Worm (Caenorhabditis elegans) whole organism, early embryonic: Measurements from ENCODE around the gene clec-123.

Experiments used
- B0310.2 ChIP-seq: sonication (generic microtip); optimal IDR thresholded peaks from 2 replicates; lab custom pipeline; 2016; ENCODE audit warnings: mild to moderate bottlenecking, missing genetic modification characterization, missing compliant biosample characterization
- F13C5.2 ChIP-seq: sonication (generic microtip); optimal IDR thresholded peaks from 2 replicates; lab custom pipeline; 2017; ENCODE audit warnings: mild to moderate bottlenecking, missing genetic modification characterization, inconsistent platforms, missing compliant biosample characterization
- aly-1 ChIP-seq: sonication (generic microtip); optimal IDR thresholded peaks from 2 replicates; lab custom pipeline; 2016; ENCODE audit warnings: missing genetic modification characterization, missing compliant biosample characterization
- ama-1 ChIP-seq: fragments of 150-350 bp; optimal IDR thresholded peaks from 2 replicates; lab custom pipeline; 2014
- ceh-13 ChIP-seq: fragments of 200-800 bp; sonication (Bioruptor generic); optimal IDR thresholded peaks from 2 replicates; lab custom pipeline; 2018; ENCODE audit warnings: mild to moderate bottlenecking, missing genetic modification characterization, missing compliant biosample characterization
- ceh-36 ChIP-seq: sonication (generic microtip); optimal IDR thresholded peaks from 2 replicates; lab custom pipeline; 2016; ENCODE audit warnings: missing genetic modification characterization, inconsistent platforms, missing compliant biosample characterization
- ets-7 ChIP-seq: sonication (generic microtip); optimal IDR thresholded peaks from 2 replicates; lab custom pipeline; 2016; ENCODE audit warnings: missing genotype, missing genetic modification characterization, missing compliant biosample characterization
- flt-1 ChIP-seq: fragments of 200-800 bp; sonication (Bioruptor generic); IDR thresholded peaks from 2 replicates; pipeline ENCODE4 v1.3.6; 2022; ENCODE audit warnings: missing genetic modification characterization, missing compliant biosample characterization
- hmbx-1 ChIP-seq: sonication (generic microtip); optimal IDR thresholded peaks from 2 replicates; lab custom pipeline; 2016; ENCODE audit warnings: mild to moderate bottlenecking, missing genetic modification characterization, missing compliant biosample characterization
- hmg-4 ChIP-seq: fragments of 200-800 bp; sonication (Bioruptor generic); optimal IDR thresholded peaks from 2 replicates; lab custom pipeline; 2018; ENCODE audit warnings: mild to moderate bottlenecking, missing genetic modification characterization, missing compliant biosample characterization
- hnd-1 ChIP-seq: sonication (generic microtip); optimal IDR thresholded peaks from 2 replicates; lab custom pipeline; 2016; ENCODE audit warnings: missing genetic modification characterization, missing compliant biosample characterization
- pes-1 ChIP-seq: fragments of 200-800 bp; sonication (Bioruptor generic); IDR thresholded peaks from 2 replicates; pipeline ENCODE4 v1.3.6; 2022; ENCODE audit warnings: missing genetic modification reagents, missing genetic modification characterization, missing compliant biosample characterization
- scrt-1 ChIP-seq: fragments of 200-800 bp; sonication (Bioruptor generic); IDR thresholded peaks from 2 replicates; pipeline ENCODE4 v1.3.6; 2022; ENCODE audit warnings: missing genetic modification characterization, missing compliant biosample characterization
- sea-1 ChIP-seq: fragments of 200-800 bp; sonication (Bioruptor generic); conservative IDR thresholded peaks from 2 replicates; pipeline ENCODE4 v1.3.6; 2022; ENCODE audit warnings: missing genetic modification characterization, missing compliant biosample characterization
- tbx-11 ChIP-seq: fragments of 200-800 bp; sonication (Bioruptor generic); IDR thresholded peaks from 2 replicates; pipeline ENCODE4 v1.3.6; 2022; ENCODE audit warnings: missing genetic modification characterization, missing compliant biosample characterization
- tbx-37 ChIP-seq: fragments of 200-800 bp; sonication (Bioruptor generic); conservative IDR thresholded peaks from 2 replicates; pipeline ENCODE4 v1.3.6; 2022; ENCODE audit warnings: missing genetic modification reagents, missing genetic modification characterization, missing compliant biosample characterization
- tra-4 ChIP-seq: sonication (generic microtip); optimal IDR thresholded peaks from 2 replicates; lab custom pipeline; 2017; ENCODE audit warnings: missing genetic modification characterization, missing compliant biosample characterization

Gene clec-123

ce11 chrII:3096857-3097256, 17.2 kb upstream of the clec-123 start, which contains the start of gene Y25C1A.14:
Y25C1A.14 (minus strand) TSS chrII:3096957.
- TF ChIP-seq pes-1 (GFP tag; lab: Robert Waterston, UW): no peak
- TF ChIP-seq F13C5.2 (tag; lab: Kevin White, UChicago): no peak
- TF ChIP-seq ama-1 (lab: Kevin White, UChicago): no peak
- no peak for TF ChIP-seq sea-1 (GFP tag; lab: Robert Waterston, UW)
- TF ChIP-seq scrt-1 (GFP tag; lab: Robert Waterston, UW): no peak
- TF ChIP-seq tbx-37 (GFP tag; lab: Robert Waterston, UW): no peak
- TF ChIP-seq flt-1 (GFP tag; lab: Robert Waterston, UW): no peak
- TF ChIP-seq tbx-11 (GFP tag; lab: Robert Waterston, UW): no peak
- no peak for TF ChIP-seq aly-1 (tag; lab: Kevin White, UChicago)
- TF ChIP-seq ets-7: no peak
- no peak for TF ChIP-seq ceh-13 (GFP tag; lab: Kevin White, UChicago)
- TF ChIP-seq hnd-1 (tag; lab: Kevin White, UChicago): no peak
- no peak for TF ChIP-seq hmg-4 (GFP tag; lab: Kevin White, UChicago)
- no peak for TF ChIP-seq hmbx-1
- no peak for TF ChIP-seq tra-4

- no peak for TF ChIP-seq pes-1 (GFP tag; lab: Robert Waterston, UW)
- TF ChIP-seq tbx-11 (GFP tag; lab: Robert Waterston, UW): no peak
- no peak for TF ChIP-seq scrt-1 (GFP tag; lab: Robert Waterston, UW)
- TF ChIP-seq ets-7: no peak
- TF ChIP-seq F13C5.2 (tag; lab: Kevin White, UChicago): no peak
- no peak for TF ChIP-seq tbx-37 (GFP tag; lab: Robert Waterston, UW)
- TF ChIP-seq aly-1 (tag; lab: Kevin White, UChicago): no peak
- TF ChIP-seq hmbx-1: no peak
- TF ChIP-seq tra-4: no peak
- TF ChIP-seq flt-1 (GFP tag; lab: Robert Waterston, UW): no peak
- TF ChIP-seq ceh-13 (GFP tag; lab: Kevin White, UChicago): no peak
- no peak for TF ChIP-seq hnd-1 (tag; lab: Kevin White, UChicago)
- TF ChIP-seq ama-1 (lab: Kevin White, UChicago): no peak
- no peak for TF ChIP-seq B0310.2 (tag; lab: Kevin White, UChicago)
These were observed 13.5 kb upstream of the clec-123 start, which contains the start of gene srg-24 for ce11 chrII:3100546-3100945. srg-24 (minus strand) TSS chrII:3100646.

ce11 chrII:3102018-3102417, 12.0 kb upstream of the clec-123 start, which contains the start of gene clec-121:
clec-121 (plus strand) TSS chrII:3102318.
- TF ChIP-seq ets-7 (no peak), scrt-1 (GFP tag; lab: Robert Waterston, UW) (no peak), ceh-36 (tag; lab: Kevin White, UChicago) (no peak), aly-1 (tag; lab: Kevin White, UChicago) (no peak), sea-1 (GFP tag; lab: Robert Waterston, UW) (no peak), ama-1 (lab: Kevin White, UChicago) (no peak), hnd-1 (tag; lab: Kevin White, UChicago) (no peak), flt-1 (GFP tag; lab: Robert Waterston, UW) (no peak), ceh-13 (GFP tag; lab: Kevin White, UChicago) (no peak), B0310.2 (tag; lab: Kevin White, UChicago) (no peak), tbx-37 (GFP tag; lab: Robert Waterston, UW) (no peak), tbx-11 (GFP tag; lab: Robert Waterston, UW) (no peak), pes-1 (GFP tag; lab: Robert Waterston, UW) (no peak), hmbx-1 (no peak)

ce11 chrII:3105765-3106164, 8.3 kb upstream of the clec-123 start, which contains the start of gene clec-122:
clec-122 (plus strand) TSS chrII:3106065.
- no peak for TF ChIP-seq pes-1 (GFP tag; lab: Robert Waterston, UW)
- TF ChIP-seq aly-1 (tag; lab: Kevin White, UChicago): no peak
- TF ChIP-seq sea-1 (GFP tag; lab: Robert Waterston, UW): no peak
- no peak for TF ChIP-seq F13C5.2 (tag; lab: Kevin White, UChicago)
- no peak for TF ChIP-seq flt-1 (GFP tag; lab: Robert Waterston, UW)
- no peak for TF ChIP-seq hnd-1 (tag; lab: Kevin White, UChicago)
- no peak for TF ChIP-seq tra-4
- no peak for TF ChIP-seq ets-7
- no peak for TF ChIP-seq scrt-1 (GFP tag; lab: Robert Waterston, UW)
- no peak for TF ChIP-seq hmbx-1
- TF ChIP-seq ceh-13 (GFP tag; lab: Kevin White, UChicago): no peak
- no peak for TF ChIP-seq tbx-11 (GFP tag; lab: Robert Waterston, UW)
- TF ChIP-seq tbx-37 (GFP tag; lab: Robert Waterston, UW): no peak
- TF ChIP-seq hmg-4 (GFP tag; lab: Kevin White, UChicago): no peak
- TF ChIP-seq ama-1 (lab: Kevin White, UChicago): no peak
- no peak for TF ChIP-seq ceh-36 (tag; lab: Kevin White, UChicago)
- no peak for TF ChIP-seq B0310.2 (tag; lab: Kevin White, UChicago)

ce11 chrII:3108101-3108500, 5.9 kb upstream of the clec-123 start:
- TF ChIP-seq aly-1 (tag; lab: Kevin White, UChicago) (no peak), hmbx-1 (no peak), ama-1 (lab: Kevin White, UChicago) (no peak), hmg-4 (GFP tag; lab: Kevin White, UChicago) (no peak), pes-1 (GFP tag; lab: Robert Waterston, UW) (no peak), hnd-1 (tag; lab: Kevin White, UChicago) (no peak), tbx-37 (GFP tag; lab: Robert Waterston, UW) (no peak), sea-1 (GFP tag; lab: Robert Waterston, UW) (no peak), tra-4 (no peak), scrt-1 (GFP tag; lab: Robert Waterston, UW) (no peak), ceh-36 (tag; lab: Kevin White, UChicago) (no peak), F13C5.2 (tag; lab: Kevin White, UChicago) (no peak), B0310.2 (tag; lab: Kevin White, UChicago) (no peak), flt-1 (GFP tag; lab: Robert Waterston, UW) (no peak), ets-7 (no peak)

ce11 chrII:3109533-3109932, 4.5 kb upstream of the clec-123 start:
- TF ChIP-seq hmg-4 (GFP tag; lab: Kevin White, UChicago) (no peak), pes-1 (GFP tag; lab: Robert Waterston, UW) (no peak), ceh-36 (tag; lab: Kevin White, UChicago) (no peak), ceh-13 (GFP tag; lab: Kevin White, UChicago) (no peak), F13C5.2 (tag; lab: Kevin White, UChicago) (no peak), hnd-1 (tag; lab: Kevin White, UChicago) (no peak), hmbx-1 (no peak)
